Worm (Caenorhabditis elegans): ENCODE results near the gene arrd-6.

Gene arrd-6

DNA sequence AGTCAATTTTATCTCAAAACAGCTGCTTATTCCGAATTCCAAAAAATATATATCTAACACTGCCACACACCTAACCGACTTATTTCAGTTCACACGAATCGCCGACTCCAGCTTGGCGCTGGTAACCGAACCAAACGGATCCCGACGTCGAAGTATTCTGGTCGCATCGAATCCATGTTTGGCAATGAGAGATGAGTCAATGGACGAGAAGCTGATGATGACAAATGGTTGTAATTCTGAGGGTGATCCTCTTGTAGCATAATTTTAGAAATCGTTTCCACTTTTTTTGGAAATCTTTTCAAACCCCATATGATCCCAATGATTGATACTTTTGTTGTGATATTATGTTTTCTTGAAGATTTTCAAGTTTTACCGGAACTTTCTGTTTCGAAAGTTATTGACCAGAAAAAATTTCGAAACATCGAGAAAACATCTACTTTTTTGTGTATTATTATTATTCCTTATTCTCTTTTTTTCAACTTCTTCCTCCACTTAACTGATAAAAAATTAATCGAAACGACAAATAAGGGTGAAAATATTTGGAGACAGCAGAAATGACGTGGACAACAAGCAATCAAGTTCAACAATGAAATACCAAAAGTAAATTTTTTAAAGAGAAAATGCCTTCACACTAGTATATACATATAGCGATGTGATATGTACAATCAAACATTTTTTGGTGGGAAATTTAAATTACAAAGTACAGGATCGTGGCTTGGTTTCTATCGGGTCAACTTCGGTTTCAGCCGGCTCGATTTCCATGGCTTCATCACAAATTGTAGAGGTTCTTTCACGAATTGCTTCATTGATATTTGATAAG lies 7.5 kb downstream of the arrd-6 start (continued):
- TF ChIP-seq unc-130 (GFP tag; optimal IDR thresholded peaks at IDR 0.05) (no peak), duxl-1 (tag; optimal IDR thresholded peaks at IDR 0.05; ENCODE audit: poor library complexity) (no peak), D1046.2 (GFP tag; IDR thresholded peaks at IDR 0.05) (0 out of 2 replicates have a peak, but pooled peaks have one; percentile 28), php-3 (GFP tag; IDR thresholded peaks at IDR 0.05) (peak; percentile 86), gei-8 (GFP tag; optimal IDR thresholded peaks at IDR 0.05) (peak; percentile 36), zfp-3 (GFP tag; conservative IDR thresholded peaks at IDR 0.05) (peak; percentile 89; the same call in 1 of the 2 replicates), pha-4 (GFP tag; IDR thresholded peaks at IDR 0.05) (no peak; the same call in 1 of the 2 replicates), pha-4 (tag; optimal IDR thresholded peaks at IDR 0.05) (no peak), nhr-77 (tag; optimal IDR thresholded peaks at IDR 0.05) (peak; percentile 98), ZK546.5 (tag; optimal IDR thresholded peaks at IDR 0.05) (no peak), Y105C5A.15 (GFP tag; IDR thresholded peaks at IDR 0.05) (peak; percentile 73; the same call in 1 of the 2 replicates), attf-4 (tag; optimal IDR thresholded peaks at IDR 0.05) (no peak), lin-38 (GFP tag; IDR thresholded peaks at IDR 0.05) (peak; percentile 73), mes-2 (tag; optimal IDR thresholded peaks at IDR 0.05; ENCODE audit: poor library complexity, severe bottlenecking) (peak; percentile 34), nhr-11 (tag; optimal IDR thresholded peaks at IDR 0.05) (no peak), hlh-11 (tag; optimal IDR thresholded peaks at IDR 0.05) (peak; percentile 66), saeg-2 (GFP tag; IDR thresholded peaks at IDR 0.05) (peak; percentile 80), tra-1 (GFP tag; IDR thresholded peaks at IDR 0.05) (peak; percentile 66; the same call in 1 of the 2 replicates), nhr-41 (GFP tag; IDR thresholded peaks at IDR 0.05) (peak; percentile 57), zip-2 (tag; optimal IDR thresholded peaks at IDR 0.05) (peak; percentile 7), F26F4.8 (GFP tag; conservative IDR thresholded peaks at IDR 0.05) (0 out of 2 replicates have a peak, but pooled peaks have one; percentile 40), ceh-82 (tag; optimal IDR thresholded peaks at IDR 0.05) (no peak), mep-1 (tag; optimal IDR thresholded peaks at IDR 0.05) (peak; percentile 79), nhr-10 (tag; optimal IDR thresholded peaks at IDR 0.05) (peak; percentile 71), daf-8 (GFP tag; IDR thresholded peaks at IDR 0.05) (0 out of 2 replicates have a peak, but pooled peaks have one; percentile 65), hmg-1.1 (GFP tag; IDR thresholded peaks at IDR 0.05) (no peak), rbr-2 (tag; optimal IDR thresholded peaks at IDR 0.05) (no peak), mxl-2 (GFP tag; conservative IDR thresholded peaks at IDR 0.05) (0 out of 2 replicates have a peak, but pooled peaks have one; percentile 46), jun-1 (tag; optimal IDR thresholded peaks at IDR 0.05) (peak; percentile 43), daf-16 (GFP tag; optimal IDR thresholded peaks at IDR 0.05) (peak in 1 of 2 experiments; percentile 76), daf-16 (tag; optimal IDR thresholded peaks at IDR 0.05) (peak; percentile 63), lim-7 (GFP tag; IDR thresholded peaks at IDR 0.05) (no peak), arid-1 (GFP tag; conservative IDR thresholded peaks at IDR 0.05) (peak; percentile 77; the same call in 1 of the 2 replicates), ctbp-1 (GFP tag; IDR thresholded peaks at IDR 0.05) (0 out of 2 replicates have a peak, but pooled peaks have one; percentile 10), fos-1 (tag; optimal IDR thresholded peaks at IDR 0.05) (peak; percentile 17), T26A8.4 (GFP tag; IDR thresholded peaks at IDR 0.05) (peak; percentile 91), nhr-48 (tag; optimal IDR thresholded peaks at IDR 0.05) (peak; percentile 73), Y75B8A.6 (GFP tag; IDR thresholded peaks at IDR 0.05) (peak; percentile 23; the same call in 1 of the 2 replicates), unc-62 (GFP tag; optimal IDR thresholded peaks at IDR 0.05 in 1 of 2) (peak; percentile 24 to 87), unc-62 (tag; optimal IDR thresholded peaks at IDR 0.05) (no peak), dmd-6 (GFP tag; IDR thresholded peaks at IDR 0.05) (peak; percentile 42), dmd-8 (GFP tag; IDR thresholded peaks at IDR 0.05) (no peak), snpc-1.2 (GFP tag; IDR thresholded peaks at IDR 0.05) (0 out of 2 replicates have a peak, but pooled peaks have one; percentile 31)
